Worm (Caenorhabditis elegans) whole organism, young adult: ENCODE results near the gene M02D8.3.
A peak's percentile ranks its signal among the peaks of the same experiment; 100 is the strongest.
"Not testable (repeated sequence)": the region's sequence is repeated elsewhere in the genome, so short reads cannot be mapped to it uniquely, and the experiment has no call there.

Source experiments
- F37B4.10 ChIP-seq: fragments of 200-800 bp; sonication (Bioruptor generic); IDR thresholded peaks from 2 replicates; pipeline ENCODE4 v1.3.6; 2022; ENCODE audit warnings: missing genetic modification characterization, missing compliant biosample characterization
- F52B5.7 ChIP-seq: sonication (generic microtip); optimal IDR thresholded peaks from 2 replicates; lab custom pipeline; 2016; ENCODE audit warnings: mild to moderate bottlenecking, missing genetic modification characterization, missing compliant biosample characterization
- F57C9.4 ChIP-seq: sonication (generic microtip); optimal IDR thresholded peaks from 2 replicates; lab custom pipeline; 2017; ENCODE audit warnings: mild to moderate bottlenecking, missing genetic modification characterization, missing compliant biosample characterization
- Y53F4B.3 ChIP-seq: fragments of 200-800 bp; sonication (Bioruptor generic); IDR thresholded peaks from 2 replicates; pipeline ENCODE4 v1.3.6; 2022; ENCODE audit warnings: missing genetic modification reagents, missing genetic modification characterization, missing compliant biosample characterization
- Y79H2A.3 ChIP-seq: fragments of 200-800 bp; sonication (Bioruptor generic); conservative IDR thresholded peaks from 2 replicates; pipeline ENCODE4 v1.3.6; 2022; ENCODE audit warnings: missing genetic modification reagents, missing genetic modification characterization, missing compliant biosample characterization
- egrh-3 ChIP-seq: fragments of 200-800 bp; sonication (Bioruptor generic); IDR thresholded peaks from 2 replicates; pipeline ENCODE4 v1.3.6; 2022; ENCODE audit warnings: missing genetic modification reagents, missing genetic modification characterization, missing compliant biosample characterization
- ekl-4 ChIP-seq: fragments of 200-800 bp; sonication (Bioruptor generic); IDR thresholded peaks from 2 replicates; pipeline ENCODE4 v1.3.6; 2022; ENCODE audit warnings: missing genetic modification reagents, missing genetic modification characterization, missing compliant biosample characterization
- gei-17 ChIP-seq: fragments of 200-800 bp; sonication (Bioruptor generic); optimal IDR thresholded peaks from 2 replicates; lab custom pipeline; 2018; ENCODE audit warnings: mild to moderate bottlenecking, missing genetic modification characterization, missing compliant biosample characterization
- him-1 ChIP-seq: sonication (generic microtip); optimal IDR thresholded peaks from 2 replicates; lab custom pipeline; 2016; ENCODE audit warnings: missing genotype, missing genetic modification reagents, missing genetic modification characterization, missing compliant biosample characterization
- hlh-12 ChIP-seq: sonication (generic microtip); optimal IDR thresholded peaks from 2 replicates; lab custom pipeline; 2016; ENCODE audit warnings: missing genetic modification characterization, missing compliant biosample characterization
- hlh-26 ChIP-seq: fragments of 200-800 bp; sonication (Bioruptor generic); conservative IDR thresholded peaks from 2 replicates; pipeline ENCODE4 v1.3.6; 2022; ENCODE audit warnings: missing genetic modification reagents, missing genetic modification characterization, missing compliant biosample characterization
- hmg-1.2 ChIP-seq: fragments of 200-800 bp; sonication (Bioruptor generic); IDR thresholded peaks from 2 replicates; pipeline ENCODE4 v1.3.6; 2022; ENCODE audit warnings: missing genetic modification reagents, missing genetic modification characterization, missing compliant biosample characterization
- hrde-1 ChIP-seq: sonication (generic microtip); optimal IDR thresholded peaks from 2 replicates; lab custom pipeline; 2016; ENCODE audit warnings: missing genetic modification characterization, mild to moderate bottlenecking, missing compliant biosample characterization, moderate library complexity, missing genotype, missing genetic modification reagents, borderline replicate concordance
- let-607 ChIP-seq, 2 experiments: fragments of 200-800 bp in 1 of 2; sonication (Bioruptor generic) in 1 of 2; sonication (generic microtip) in 1 of 2; optimal IDR thresholded peaks; 2 replicates each; lab custom pipeline; 2016 to 2018; ENCODE audit warnings: mild to moderate bottlenecking in 2 of 2, missing compliant biosample characterization in 2 of 2, missing genetic modification characterization in 2 of 2, moderate library complexity in 2 of 2, missing genotype in 1 of 2
- lin-26 ChIP-seq: fragments of 200-800 bp; sonication (Bioruptor generic); IDR thresholded peaks from 2 replicates; pipeline ENCODE4 v1.3.6; 2022; ENCODE audit warnings: missing genetic modification reagents, missing genetic modification characterization, missing compliant biosample characterization
- lin-40 ChIP-seq: sonication (generic microtip); optimal IDR thresholded peaks from 2 replicates; lab custom pipeline; 2016; ENCODE audit warnings: missing genetic modification characterization, mild to moderate bottlenecking, missing compliant biosample characterization, missing genotype, missing genetic modification reagents
- lsl-1 ChIP-seq: fragments of 200-800 bp; sonication (Bioruptor generic); optimal IDR thresholded peaks from 2 replicates; lab custom pipeline; 2018; ENCODE audit warnings: mild to moderate bottlenecking, missing genetic modification characterization, moderate library complexity, missing compliant biosample characterization
- madf-3 ChIP-seq: fragments of 200-800 bp; sonication (Bioruptor generic); IDR thresholded peaks from 2 replicates; pipeline ENCODE4 v1.3.6; 2022; ENCODE audit warnings: missing genetic modification reagents, missing genetic modification characterization, missing compliant biosample characterization
- mcd-1 ChIP-seq: fragments of 200-800 bp; sonication (Bioruptor generic); IDR thresholded peaks from 2 replicates; pipeline ENCODE4 v1.3.6; 2022; ENCODE audit warnings: missing genetic modification reagents, missing genetic modification characterization, missing compliant biosample characterization
- mxl-1 ChIP-seq: sonication (generic microtip); optimal IDR thresholded peaks from 2 replicates; lab custom pipeline; 2016; ENCODE audit warnings: missing genetic modification characterization, missing compliant biosample characterization
- nhr-90 ChIP-seq: sonication (generic microtip); optimal IDR thresholded peaks from 2 replicates; lab custom pipeline; 2016; ENCODE audit warnings: missing genotype, mild to moderate bottlenecking, missing genetic modification characterization, missing compliant biosample characterization
- pbrm-1 ChIP-seq: fragments of 200-800 bp; sonication (Bioruptor generic); IDR thresholded peaks from 2 replicates; pipeline ENCODE4 v1.3.6; 2022; ENCODE audit warnings: missing genetic modification reagents, missing genetic modification characterization, missing compliant biosample characterization
- snpc-1.1 ChIP-seq: sonication (generic microtip); optimal IDR thresholded peaks from 2 replicates; lab custom pipeline; 2017; ENCODE audit warnings: missing genetic modification characterization, mild to moderate bottlenecking, missing compliant biosample characterization, antibody characterized with exemption, moderate library complexity, missing genotype, missing genetic modification reagents; ENCODE audit not compliant: insufficient read depth
- snpc-4 ChIP-seq, 5 experiments: fragments of 150-350 bp in 1 of 5; sonication (generic microtip) in 4 of 5; optimal IDR thresholded peaks; 2 replicates each; lab custom pipeline; 2014 to 2018; ENCODE audit warnings: missing genetic modification characterization in 5 of 5, missing biosample characterization in 3 of 5, antibody characterized with exemption in 2 of 5, mild to moderate bottlenecking in 2 of 5, missing compliant biosample characterization in 2 of 5, missing genotype in 2 of 5, moderate library complexity in 2 of 5, missing genetic modification reagents in 1 of 5
- somi-1 ChIP-seq: fragments of 200-800 bp; sonication (Bioruptor generic); optimal IDR thresholded peaks from 2 replicates; lab custom pipeline; 2018; ENCODE audit warnings: mild to moderate bottlenecking, missing genetic modification characterization, missing compliant biosample characterization
- sptf-2 ChIP-seq: fragments of 200-800 bp; sonication (Bioruptor generic); optimal IDR thresholded peaks from 2 replicates; lab custom pipeline; 2018; ENCODE audit warnings: mild to moderate bottlenecking, missing genetic modification characterization, missing compliant biosample characterization
- tbp1 ChIP-seq: fragments of 200-800 bp; sonication (Bioruptor generic); optimal IDR thresholded peaks from 2 replicates; lab custom pipeline; 2018; ENCODE audit warnings: mild to moderate bottlenecking, missing genetic modification characterization, missing compliant biosample characterization
- ztf-22 ChIP-seq: fragments of 200-800 bp; sonication (Bioruptor generic); optimal IDR thresholded peaks from 2 replicates; lab custom pipeline; 2018; ENCODE audit warnings: mild to moderate bottlenecking, missing genetic modification characterization, moderate library complexity, missing compliant biosample characterization

M02D8.3 gene

DNA sequence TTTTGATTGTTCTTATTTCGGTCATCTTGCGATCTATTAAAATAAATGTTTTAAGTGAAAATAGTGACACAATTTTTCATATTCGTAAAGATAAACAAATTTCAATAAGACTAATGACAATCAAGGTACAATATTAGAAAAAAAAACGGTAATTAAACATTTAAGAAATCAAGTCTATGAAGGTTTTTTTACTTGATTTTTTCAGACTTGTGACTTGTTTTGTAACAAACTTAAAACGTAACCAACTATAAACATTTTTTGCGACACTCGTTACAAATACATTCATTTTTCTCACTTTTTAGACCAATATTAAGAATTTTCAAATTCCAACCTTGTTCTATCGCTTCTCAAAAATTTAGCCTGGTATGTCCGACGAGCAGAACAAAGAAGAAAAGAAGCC lies 2.6 kb upstream of the M02D8.3 start, which contains the start of gene M02D8.2 (continued):
- TF ChIP-seq lin-40 (tag; lab: Kevin White, UChicago), result no peak

DNA sequence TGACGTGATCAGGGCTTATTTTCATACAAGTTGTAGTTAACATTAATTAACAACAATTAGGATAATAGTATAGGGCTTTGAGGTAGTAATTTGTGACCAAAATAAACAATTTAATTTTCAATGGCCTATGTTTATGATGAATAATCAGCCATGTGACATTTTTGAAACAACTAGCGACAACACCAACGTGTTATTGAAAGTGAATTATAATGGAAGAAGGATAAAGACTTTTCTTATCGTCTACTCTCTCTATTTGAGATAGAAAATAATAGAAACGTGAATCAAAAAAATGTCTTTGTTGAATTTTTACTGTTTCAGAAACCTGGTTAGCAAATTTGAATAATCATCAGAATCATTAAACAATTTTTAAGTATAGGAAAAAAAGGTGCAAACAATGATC lies 986 bp upstream of the M02D8.3 start:
- TF ChIP-seq sptf-2 (GFP tag; lab: Kevin White, UChicago) (no peak), snpc-1.1 (tag; lab: Kevin White, UChicago) (no peak), ztf-22 (GFP tag; lab: Kevin White, UChicago) (no peak)

ce11 chrX:8731822-8732221 lies 5.0 kb downstream of the M02D8.3 start, which contains the start of gene M02D8.6:
TSS of gene M02D8.6 (minus strand) at chrX:8731922.
- not testable (repeated sequence) for TF ChIP-seq hmg-1.2 (GFP tag; lab: Robert Waterston, UW); mxl-1; him-1 (tag; lab: Kevin White, UChicago)
- TF ChIP-seq, all 124 proteins: peak for 0; not testable (repeated sequence) for 124

DNA sequence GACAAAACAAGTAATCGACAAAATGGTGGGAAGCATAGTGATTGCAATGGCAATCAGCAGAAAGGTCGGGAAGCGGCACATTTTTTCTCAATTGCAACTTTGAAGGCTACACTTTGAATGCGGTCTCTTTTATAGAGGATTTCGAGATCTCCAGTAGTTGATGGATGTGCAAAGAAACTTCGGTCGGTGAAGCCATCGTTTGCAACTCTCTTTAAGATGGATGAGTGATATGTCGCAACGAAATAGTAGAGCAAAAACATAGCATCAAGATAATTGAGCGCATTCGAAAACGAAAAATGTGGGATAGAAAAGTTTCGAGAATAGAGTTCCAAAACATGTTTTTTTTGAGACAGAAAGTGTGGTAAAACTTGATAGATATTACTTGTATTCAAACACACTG lies 9.5 kb downstream of the M02D8.3 start, which contains the start of gene EGAP4.1:
TSS of gene EGAP4.1 (minus strand) at position 101 of the 400 bp plus-strand sequence.
- no peak for TF ChIP-seq let-607 (tag; optimal IDR thresholded peaks at IDR 0.05; lab: Kevin White, UChicago)
- TF ChIP-seq gei-17 (GFP tag; lab: Kevin White, UChicago), result no peak
- TF ChIP-seq him-1 (tag; lab: Kevin White, UChicago), result no peak
- TF ChIP-seq Y53F4B.3 (GFP tag; lab: Robert Waterston, UW), result no peak
- TF ChIP-seq madf-3, result no peak
- TF ChIP-seq hlh-26 (GFP tag; lab: Robert Waterston, UW), result no peak
- no peak for TF ChIP-seq snpc-1.1 (tag; lab: Kevin White, UChicago)
- no peak for TF ChIP-seq snpc-4 (GFP tag; optimal IDR thresholded peaks at IDR 0.05; lab: Kevin White, UChicago)
- no peak for TF ChIP-seq snpc-4 (tag; optimal IDR thresholded peaks at IDR 0.05; lab: Kevin White, UChicago)
- no peak for TF ChIP-seq F37B4.10 (GFP tag; lab: Robert Waterston, UW)
- TF ChIP-seq F57C9.4, result no peak
- TF ChIP-seq lsl-1 (GFP tag; lab: Kevin White, UChicago), result no peak
- TF ChIP-seq lin-40 (tag; lab: Kevin White, UChicago), result no peak
- TF ChIP-seq hrde-1 (tag; lab: Kevin White, UChicago), result no peak
- no peak for TF ChIP-seq nhr-90 (tag; lab: Kevin White, UChicago)
- no peak for TF ChIP-seq mcd-1 (GFP tag; lab: Robert Waterston, UW)
- no peak for TF ChIP-seq Y79H2A.3

DNA sequence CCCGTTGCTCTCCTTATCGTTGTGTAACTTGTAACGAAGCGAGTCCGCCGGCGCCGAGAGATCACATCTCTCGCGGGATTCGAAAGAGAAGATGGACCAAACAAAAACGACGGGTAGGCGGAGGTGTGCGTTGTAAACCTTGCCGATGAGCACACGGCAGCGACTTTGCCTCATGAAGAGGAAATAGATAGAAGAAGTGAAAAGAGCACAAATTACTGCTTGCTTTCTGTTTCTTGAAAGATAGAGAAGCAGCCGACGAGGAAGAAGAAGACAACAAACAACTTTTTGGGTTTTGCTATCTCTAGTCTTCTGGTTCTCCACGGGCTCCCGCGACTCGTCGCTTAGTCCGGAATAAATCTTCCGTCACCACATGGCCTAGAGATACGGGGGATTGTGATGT lies 13.0 kb downstream of the M02D8.3 start:
- no peak for TF ChIP-seq mxl-1
- no peak for TF ChIP-seq hmg-1.2 (GFP tag; lab: Robert Waterston, UW)
- peak; percentile 27 for TF ChIP-seq somi-1 (GFP tag; lab: Kevin White, UChicago)
- TF ChIP-seq pbrm-1 (GFP tag; lab: Robert Waterston, UW), result no peak
- TF ChIP-seq, all 124 proteins: peak for 1

ce11 chrX:8723127-8723600 lies 13.7 kb downstream of the M02D8.3 start, which contains the start of gene tnt-2:
TSS of gene tnt-2 (minus strand) at chrX:8723550.
- TF ChIP-seq egrh-3 (GFP tag; lab: Robert Waterston, UW) (peak; percentile 84), him-1 (tag; lab: Kevin White, UChicago) (no peak), tbp1 (GFP tag; lab: Kevin White, UChicago) (no peak), hlh-12 (tag; lab: Kevin White, UChicago) (no peak), F52B5.7 (tag; lab: Kevin White, UChicago) (no peak), somi-1 (GFP tag; lab: Kevin White, UChicago) (no peak), lin-26 (GFP tag; lab: Robert Waterston, UW) (no peak), ekl-4 (GFP tag; lab: Robert Waterston, UW) (no peak)
